Fruit fly (Drosophila melanogaster): ENCODE results near the gene CG9109.

The CG9109 gene

dm6 chr2L:5988115-5989092 lies 45.8 kb downstream of the CG9109 start:
- TF ChIP-seq Sox14 (GFP tag; optimal IDR thresholded peaks at IDR 0.05), result no peak
- TF ChIP-seq vri (GFP tag; optimal IDR thresholded peaks at IDR 0.05), result peak; percentile 39

dm6 chr2L:5986940-5987339 lies 47.3 kb downstream of the CG9109 start:
- TF ChIP-seq vri (GFP tag; optimal IDR thresholded peaks at IDR 0.05) (peak; percentile 35), svp (GFP tag) (no peak)

- TF ChIP-seq Ets96B (tag; optimal IDR thresholded peaks at IDR 0.05) (peak; percentile 23), cyc (GFP tag; optimal IDR thresholded peaks at IDR 0.05) (peak; percentile 52), eg (GFP tag; IDR thresholded peaks at IDR 0.05) (no peak), fkh (GFP tag; optimal IDR thresholded peaks at IDR 0.05) (peak; percentile 12), CG6163 (GFP tag; IDR thresholded peaks at IDR 0.05) (no peak), spab (GFP tag; optimal IDR thresholded peaks at IDR 0.05) (no peak), CG8632 (GFP tag; optimal IDR thresholded peaks at IDR 0.05) (no peak), CG3919 (GFP tag; optimal IDR thresholded peaks at IDR 0.05) (peak; percentile 38), net (GFP tag; optimal IDR thresholded peaks at IDR 0.05) (no peak), Sox102F (GFP tag; optimal IDR thresholded peaks at IDR 0.05) (no peak), Lpt (GFP tag; optimal IDR thresholded peaks at IDR 0.05) (no peak), CG10631 (GFP tag; optimal IDR thresholded peaks at IDR 0.05) (no peak), CG1621 (tag; optimal IDR thresholded peaks at IDR 0.05) (peak; percentile 47), Eip75B (GFP tag; optimal IDR thresholded peaks at IDR 0.05) (no peak), Eip93F (GFP tag; optimal IDR thresholded peaks at IDR 0.05) (no peak), topi (GFP tag; optimal IDR thresholded peaks at IDR 0.05) (no peak), CG31627 (GFP tag; optimal IDR thresholded peaks at IDR 0.05) (peak; percentile 66), CG8319 (GFP tag; optimal IDR thresholded peaks at IDR 0.05) (no peak), CG6854 (GFP tag; optimal IDR thresholded peaks at IDR 0.05) (no peak), Sox15 (GFP tag; optimal IDR thresholded peaks at IDR 0.05) (peak; percentile 25), Met (GFP tag; optimal IDR thresholded peaks at IDR 0.05) (no peak), Sox14 (GFP tag; optimal IDR thresholded peaks at IDR 0.05) (peak; percentile 66), Gug (GFP tag; IDR thresholded peaks at IDR 0.05) (no peak), CG11762 (GFP tag; optimal IDR thresholded peaks at IDR 0.05; ENCODE audit: insufficient read depth) (no peak), CG16779 (tag; optimal IDR thresholded peaks at IDR 0.05) (no peak), fd59A (GFP tag; optimal IDR thresholded peaks at IDR 0.05) (no peak), pdm3 (GFP tag; optimal IDR thresholded peaks at IDR 0.05) (no peak), CG11294 (GFP tag; IDR thresholded peaks at IDR 0.05) (no peak), Eip78C (GFP tag) (peak; percentile 66), achi (GFP tag; optimal IDR thresholded peaks at IDR 0.05) (no peak), CG6792 (GFP tag; optimal IDR thresholded peaks at IDR 0.05) (peak; percentile 29), svp (GFP tag) (peak; percentile 83), Smox (GFP tag; optimal IDR thresholded peaks at IDR 0.05) (no peak), CG32006 (GFP tag; optimal IDR thresholded peaks at IDR 0.05) (no peak), vri (GFP tag; optimal IDR thresholded peaks at IDR 0.05) (no peak), CG6276 (GFP tag; optimal IDR thresholded peaks at IDR 0.05) (no peak), CG9139 (GFP tag; optimal IDR thresholded peaks at IDR 0.05) (no peak), CG4318 (GFP tag; optimal IDR thresholded peaks at IDR 0.05) (no peak), CG15336 (GFP tag; IDR thresholded peaks at IDR 0.05) (no peak), salr (GFP tag; optimal IDR thresholded peaks at IDR 0.05) (peak in 1 of 2 experiments; percentile 29), CG8119 (GFP tag; IDR thresholded peaks at IDR 0.05) (no peak), lz (GFP tag; optimal IDR thresholded peaks at IDR 0.05) (peak; percentile 58), CG3032 (tag; optimal IDR thresholded peaks at IDR 0.05) (peak; percentile 51), CG6808 (GFP tag; optimal IDR thresholded peaks at IDR 0.05) (no peak), CG11902 (GFP tag; optimal IDR thresholded peaks at IDR 0.05) (no peak), Ets21C (GFP tag; optimal IDR thresholded peaks at IDR 0.05) (no peak)
Measured at dm6 chr2L:5986094-5986493, 48.1 kb downstream of the CG9109 start, which contains the start of gene ifc. Gene ifc, plus strand, starts transcription at chr2L:5986348.

All from whole organism, prepupa.